Worm (Caenorhabditis elegans) whole organism, L1 larva: Measurements from ENCODE around the gene T14B4.5.

Experiments used
- C04F5.9 ChIP-seq: sonication (generic microtip); optimal IDR thresholded peaks from 2 replicates; lab custom pipeline; 2016; ENCODE audit warnings: missing genetic modification characterization, missing compliant biosample characterization
- C34B4.2 ChIP-seq: sonication (generic microtip); optimal IDR thresholded peaks from 2 replicates; lab custom pipeline; 2017; ENCODE audit warnings: mild to moderate bottlenecking, missing genetic modification characterization, missing compliant biosample characterization
- Y116A8C.19 ChIP-seq: sonication (generic microtip); optimal IDR thresholded peaks from 2 replicates; lab custom pipeline; 2016; ENCODE audit warnings: missing compliant biosample characterization, missing genetic modification characterization, borderline replicate concordance
- aha-1 ChIP-seq: fragments of 150-350 bp; optimal IDR thresholded peaks from 2 replicates; lab custom pipeline; 2014; ENCODE audit warnings: missing biosample characterization, missing genetic modification characterization
- aly-2 ChIP-seq: fragments of 150-350 bp; optimal IDR thresholded peaks from 2 replicates; lab custom pipeline; 2014; ENCODE audit warnings: missing biosample characterization, missing genetic modification characterization
- blmp-1 ChIP-seq: fragments of 150-350 bp; optimal IDR thresholded peaks from 2 replicates; lab custom pipeline; 2014; ENCODE audit warnings: missing biosample characterization, missing genetic modification characterization
- ceh-88 ChIP-seq: fragments of 200-800 bp; sonication (Bioruptor generic); IDR thresholded peaks from 2 replicates; pipeline ENCODE4 v1.3.6; 2022; ENCODE audit warnings: missing genetic modification characterization, missing compliant biosample characterization
- ces-1 ChIP-seq: fragments of 150-350 bp; optimal IDR thresholded peaks from 2 replicates; lab custom pipeline; 2014; ENCODE audit warnings: missing biosample characterization, missing genetic modification reagents, missing genetic modification characterization
- dpl-1 ChIP-seq, 3 experiments: fragments of 150-350 bp in 2 of 3; sonication (generic microtip) in 1 of 3; optimal IDR thresholded peaks; 2 replicates each; lab custom pipeline; 2014 to 2017; ENCODE audit warnings: missing biosample characterization in 3 of 3, missing genetic modification characterization in 3 of 3, missing genetic modification reagents in 3 of 3
- efl-1 ChIP-seq, 4 experiments: fragments of 150-350 bp; optimal IDR thresholded peaks in 3 of 4; peaks in 1 of 4; 1 replicate in 1 of 4; 2 replicates in 3 of 4; lab custom pipeline; 2014; ENCODE audit warnings: missing biosample characterization in 2 of 4, missing genetic modification characterization in 2 of 4, missing genetic modification reagents in 2 of 4
- efl-3 ChIP-seq: fragments of 200-800 bp; sonication (Bioruptor generic); optimal IDR thresholded peaks from 2 replicates; lab custom pipeline; 2018; ENCODE audit warnings: mild to moderate bottlenecking, missing genetic modification characterization, missing compliant biosample characterization
- egl-13 ChIP-seq: sonication (generic microtip); optimal IDR thresholded peaks from 2 replicates; lab custom pipeline; 2016; ENCODE audit warnings: missing genotype, missing genetic modification reagents, missing genetic modification characterization, missing compliant biosample characterization
- egl-27 ChIP-seq, 2 experiments: fragments of 150-350 bp in 1 of 2; sonication (generic microtip); optimal IDR thresholded peaks; 3 replicates each; lab custom pipeline; 2017 to 2018; ENCODE audit warnings: missing biosample characterization in 2 of 2, missing genetic modification characterization in 2 of 2, missing genetic modification reagents in 2 of 2
- elt-2 ChIP-seq: sonication (generic microtip); optimal IDR thresholded peaks from 2 replicates; lab custom pipeline; 2016; ENCODE audit warnings: missing genetic modification characterization, mild to moderate bottlenecking, inconsistent platforms, missing compliant biosample characterization, missing genetic modification reagents
- elt-3 ChIP-seq, 6 experiments: fragments of 150-350 bp in 1 of 6; sonication (generic microtip); optimal IDR thresholded peaks; 2 replicates each; lab custom pipeline; 2017 to 2018; ENCODE audit warnings: missing biosample characterization in 6 of 6, missing genetic modification characterization in 6 of 6, inconsistent platforms in 1 of 6
- fkh-10 ChIP-seq: sonication (generic microtip); optimal IDR thresholded peaks from 2 replicates; lab custom pipeline; 2017; ENCODE audit warnings: missing biosample characterization, missing genetic modification reagents, missing genetic modification characterization
- hlh-17 ChIP-seq: fragments of 200-800 bp; sonication (Bioruptor generic); optimal IDR thresholded peaks from 2 replicates; lab custom pipeline; 2018; ENCODE audit warnings: missing genetic modification characterization, mild to moderate bottlenecking, missing compliant biosample characterization, moderate library complexity, borderline replicate concordance
- hpl-2 ChIP-seq: fragments of 150-350 bp; optimal IDR thresholded peaks from 2 replicates; lab custom pipeline; 2014; ENCODE audit warnings: missing biosample characterization, missing genetic modification reagents, missing genetic modification characterization
- jun-1 ChIP-seq: fragments of 150-350 bp; optimal IDR thresholded peaks from 2 replicates; lab custom pipeline; 2014; ENCODE audit warnings: missing biosample characterization, missing genetic modification reagents, missing genetic modification characterization
- lin-13 ChIP-seq: fragments of 150-350 bp; optimal IDR thresholded peaks from 2 replicates; lab custom pipeline; 2014; ENCODE audit warnings: missing biosample characterization, missing genetic modification reagents, missing genetic modification characterization
- lin-14 ChIP-seq: fragments of 200-800 bp; sonication (Bioruptor generic); optimal IDR thresholded peaks from 2 replicates; lab custom pipeline; 2018; ENCODE audit warnings: mild to moderate bottlenecking, missing genetic modification characterization, moderate library complexity, missing compliant biosample characterization
- lin-35 ChIP-seq, 2 experiments: fragments of 150-350 bp; optimal IDR thresholded peaks; 2 replicates each; lab custom pipeline; 2014; ENCODE audit warnings: missing biosample characterization in 2 of 2, missing genetic modification characterization in 2 of 2, missing genetic modification reagents in 2 of 2
- lin-39 ChIP-seq: fragments of 150-350 bp; optimal IDR thresholded peaks from 2 replicates; lab custom pipeline; 2014; ENCODE audit warnings: missing biosample characterization, missing genetic modification reagents, missing genetic modification characterization
- lsy-2 ChIP-seq, 2 experiments: fragments of 150-350 bp; optimal IDR thresholded peaks; 2 replicates each; lab custom pipeline; 2014; ENCODE audit warnings: missing biosample characterization in 2 of 2, missing genetic modification characterization in 2 of 2
- mab-9 ChIP-seq: fragments of 200-800 bp; sonication (Bioruptor generic); IDR thresholded peaks from 2 replicates; pipeline ENCODE4 v1.3.6; 2022; ENCODE audit warnings: missing genetic modification reagents, missing genetic modification characterization, missing compliant biosample characterization
- mef-2 ChIP-seq: fragments of 150-350 bp; optimal IDR thresholded peaks from 2 replicates; lab custom pipeline; 2014; ENCODE audit warnings: missing biosample characterization, missing genetic modification characterization
- mep-1 ChIP-seq: fragments of 150-350 bp; optimal IDR thresholded peaks from 2 replicates; lab custom pipeline; 2014; ENCODE audit warnings: missing biosample characterization, missing genetic modification characterization
- nhr-19 ChIP-seq: fragments of 200-800 bp; sonication (Bioruptor generic); conservative IDR thresholded peaks from 2 replicates; pipeline ENCODE4 v1.3.6; 2022; ENCODE audit warnings: missing genetic modification characterization, missing compliant biosample characterization
- nhr-28 ChIP-seq: fragments of 150-350 bp; optimal IDR thresholded peaks from 2 replicates; lab custom pipeline; 2014; ENCODE audit warnings: missing biosample characterization, missing genetic modification characterization
- nhr-47 ChIP-seq: sonication (generic microtip); optimal IDR thresholded peaks from 2 replicates; lab custom pipeline; 2016; ENCODE audit warnings: mild to moderate bottlenecking, missing genetic modification characterization, moderate library complexity, missing compliant biosample characterization
- nhr-76 ChIP-seq: sonication (generic microtip); optimal IDR thresholded peaks from 2 replicates; lab custom pipeline; 2017; ENCODE audit warnings: missing biosample characterization, missing genetic modification characterization
- nhr-85 ChIP-seq: sonication (generic microtip); peaks from one replicate; lab custom pipeline; 2016; ENCODE audit warnings: missing genetic modification characterization, inconsistent platforms, missing compliant biosample characterization
- pqm-1 ChIP-seq: sonication (generic microtip); optimal IDR thresholded peaks from 3 replicates; lab custom pipeline; 2017; ENCODE audit warnings: missing biosample characterization, missing genetic modification characterization
- skn-1 ChIP-seq: fragments of 150-350 bp; optimal IDR thresholded peaks from 2 replicates; lab custom pipeline; 2014; ENCODE audit warnings: missing biosample characterization, missing genetic modification characterization
- snpc-4 ChIP-seq: fragments of 150-350 bp; optimal IDR thresholded peaks from 2 replicates; lab custom pipeline; 2014; ENCODE audit warnings: missing biosample characterization, missing genetic modification characterization
- snu-23 ChIP-seq: sonication (generic microtip); optimal IDR thresholded peaks from 2 replicates; lab custom pipeline; 2016; ENCODE audit warnings: missing genetic modification characterization, missing compliant biosample characterization
- sox-4 ChIP-seq: sonication (generic microtip); optimal IDR thresholded peaks from 2 replicates; lab custom pipeline; 2016; ENCODE audit warnings: missing genetic modification characterization, missing compliant biosample characterization
- sptf-1 ChIP-seq: fragments of 150-350 bp; optimal IDR thresholded peaks from 2 replicates; lab custom pipeline; 2014; ENCODE audit warnings: missing biosample characterization, missing genetic modification characterization
- sup-37 ChIP-seq: fragments of 200-800 bp; sonication (Bioruptor generic); optimal IDR thresholded peaks from 2 replicates; lab custom pipeline; 2018; ENCODE audit warnings: mild to moderate bottlenecking, missing genetic modification characterization, missing compliant biosample characterization
- swsn-7 ChIP-seq: sonication (generic microtip); optimal IDR thresholded peaks from 2 replicates; lab custom pipeline; 2016; ENCODE audit warnings: missing genetic modification characterization, missing compliant biosample characterization
- tlp-1 ChIP-seq: fragments of 150-350 bp; optimal IDR thresholded peaks from 2 replicates; lab custom pipeline; 2014; ENCODE audit warnings: missing biosample characterization, missing genetic modification characterization
- unc-130 ChIP-seq: fragments of 150-350 bp; optimal IDR thresholded peaks from 2 replicates; lab custom pipeline; 2017; ENCODE audit warnings: missing biosample characterization, missing genetic modification characterization, inconsistent platforms
- unc-30 ChIP-seq: sonication (generic microtip); optimal IDR thresholded peaks from 2 replicates; lab custom pipeline; 2017; ENCODE audit warnings: missing biosample characterization, missing genetic modification characterization
- unc-62 ChIP-seq: fragments of 150-350 bp; optimal IDR thresholded peaks from 2 replicates; lab custom pipeline; 2014; ENCODE audit warnings: missing biosample characterization, missing genetic modification reagents, missing genetic modification characterization
- xbp-1 ChIP-seq: sonication (generic microtip); optimal IDR thresholded peaks from 2 replicates; lab custom pipeline; 2016; ENCODE audit warnings: missing genetic modification characterization, missing compliant biosample characterization
- zag-1 ChIP-seq: fragments of 150-350 bp; optimal IDR thresholded peaks from 2 replicates; lab custom pipeline; 2014; ENCODE audit warnings: missing biosample characterization, missing genetic modification characterization
- ztf-11 ChIP-seq, 2 experiments: sonication (generic microtip); optimal IDR thresholded peaks; 2 replicates each; lab custom pipeline; 2016 to 2017; ENCODE audit warnings: missing genetic modification characterization in 2 of 2, missing biosample characterization in 1 of 2, missing compliant biosample characterization in 1 of 2

The T14B4.5 gene

ce11 chrII:6729331-6729730 lies 12.7 kb downstream of the T14B4.5 start, which contains the start of gene T14B4.8 (continued):
- TF ChIP-seq nhr-19 (GFP tag; lab: Robert Waterston, UW) = no peak
- TF ChIP-seq C04F5.9 (tag; lab: Kevin White, UChicago) = no peak
- TF ChIP-seq lsy-2 (tag; optimal IDR thresholded peaks at IDR 0.05; lab: Kevin White, UChicago) = peak in 1 of 2 experiments; percentile 27
- no peak for TF ChIP-seq hpl-2
- no peak for TF ChIP-seq egl-13 (tag; lab: Kevin White, UChicago)
- no peak for TF ChIP-seq tlp-1 (tag; lab: Kevin White, UChicago)
- TF ChIP-seq nhr-76 = no peak
- no peak for TF ChIP-seq nhr-85 (tag; lab: Kevin White, UChicago)
- TF ChIP-seq hlh-17 (GFP tag; lab: Kevin White, UChicago) = no peak
- peak; percentile 33 for TF ChIP-seq fkh-10 (GFP tag; lab: Kevin White, UChicago)
- TF ChIP-seq unc-130 (tag; lab: Kevin White, UChicago) = no peak
- no peak for TF ChIP-seq elt-2 (tag; lab: Kevin White, UChicago)
- no peak for TF ChIP-seq elt-3 (tag; optimal IDR thresholded peaks at IDR 0.05; lab: Kevin White, UChicago)
- TF ChIP-seq unc-30 (tag; lab: Kevin White, UChicago) = no peak
- TF ChIP-seq efl-3 = no peak
- no peak for TF ChIP-seq mep-1 (tag; lab: Kevin White, UChicago)
- TF ChIP-seq aly-2 (tag; lab: Kevin White, UChicago) = no peak
- TF ChIP-seq lin-14 (GFP tag; lab: Kevin White, UChicago) = peak; percentile 69
- TF ChIP-seq unc-62 (GFP tag; lab: Kevin White, UChicago) = no peak
- no peak for TF ChIP-seq Y116A8C.19 (tag; lab: Kevin White, UChicago)
- no peak for TF ChIP-seq xbp-1 (tag; lab: Kevin White, UChicago)
- no peak for TF ChIP-seq aha-1 (tag; lab: Kevin White, UChicago)
- TF ChIP-seq snpc-4 (tag; lab: Kevin White, UChicago) = no peak
- peak in 1 of 2 experiments; percentile 11 for TF ChIP-seq lin-35 (GFP tag; optimal IDR thresholded peaks at IDR 0.05; lab: Kevin White, UChicago)
- TF ChIP-seq ceh-88 (GFP tag; lab: Robert Waterston, UW) = no peak
- TF ChIP-seq nhr-28 (tag; lab: Kevin White, UChicago) = no peak
- no peak for TF ChIP-seq nhr-47 (tag; lab: Kevin White, UChicago)

- TF ChIP-seq lin-35 (GFP tag; optimal IDR thresholded peaks at IDR 0.05; lab: Kevin White, UChicago) = no peak
- no peak for TF ChIP-seq aly-2 (tag; lab: Kevin White, UChicago)
- no peak for TF ChIP-seq ces-1 (GFP tag; lab: Kevin White, UChicago)
- TF ChIP-seq egl-27 (tag; optimal IDR thresholded peaks at IDR 0.05; lab: Kevin White, UChicago) = no peak
- no peak for TF ChIP-seq ceh-88 (GFP tag; lab: Robert Waterston, UW)
- TF ChIP-seq efl-3 = no peak
- TF ChIP-seq mef-2 (tag; lab: Kevin White, UChicago) = no peak
- TF ChIP-seq nhr-85 (tag; lab: Kevin White, UChicago) = no peak
- TF ChIP-seq pqm-1 (tag; lab: Kevin White, UChicago) = no peak
- no peak for TF ChIP-seq swsn-7 (tag; lab: Kevin White, UChicago)
- TF ChIP-seq, all 84 proteins: peak for 0
These were observed 17.1 kb downstream of the T14B4.5 start, which contains the start of gene T14B4.9 for ce11 chrII:6733718-6734117. T14B4.9 (minus strand) TSS chrII:6733818.

- TF ChIP-seq lin-13 (GFP tag; lab: Kevin White, UChicago) (peak; percentile 59), ceh-88 (GFP tag; lab: Robert Waterston, UW) (0 out of 2 replicates have a peak, but pooled peaks have one; percentile 45), sptf-1 (no peak), zag-1 (tag; lab: Kevin White, UChicago) (no peak), blmp-1 (tag; lab: Kevin White, UChicago) (peak; percentile 61), snu-23 (GFP tag; lab: Kevin White, UChicago) (peak; percentile 60), sup-37 (no peak), xbp-1 (tag; lab: Kevin White, UChicago) (peak; percentile 50), jun-1 (tag; lab: Kevin White, UChicago) (peak; percentile 26), pqm-1 (tag; lab: Kevin White, UChicago) (no peak), ztf-11 (tag; optimal IDR thresholded peaks at IDR 0.05; lab: Kevin White, UChicago) (peak in 1 of 2 experiments; percentile 67), ces-1 (GFP tag; lab: Kevin White, UChicago) (no peak), skn-1 (tag; lab: Kevin White, UChicago) (peak; percentile 43), sox-4 (peak; percentile 20), unc-30 (tag; lab: Kevin White, UChicago) (no peak), nhr-47 (tag; lab: Kevin White, UChicago) (peak; percentile 61), mab-9 (GFP tag; lab: Robert Waterston, UW) (no peak), lin-39 (no peak), efl-3 (no peak), dpl-1 (GFP tag; optimal IDR thresholded peaks at IDR 0.05; lab: Kevin White, UChicago) (peak; percentile 53 to 72 (median 71)), aha-1 (tag; lab: Kevin White, UChicago) (no peak), lsy-2 (tag; optimal IDR thresholded peaks at IDR 0.05; lab: Kevin White, UChicago) (peak; percentile 68 to 88), efl-1 (optimal IDR thresholded peaks at IDR 0.05; lab: Kevin White, UChicago) (peak; percentile 75 to 82), efl-1 (GFP tag; optimal IDR thresholded peaks at IDR 0.05 in 1 of 2; lab: Kevin White, UChicago) (peak; percentile 57 to 96), C34B4.2 (tag; lab: Kevin White, UChicago) (no peak)
These were observed 18.0 kb downstream of the T14B4.5 start, which contains the start of gene T14B4.3 for ce11 chrII:6734674-6735073. T14B4.3 (plus strand) TSS chrII:6734937.
